Fruit fly (Drosophila melanogaster) whole organism, embryonic: ENCODE data around the gene kra.
A peak's percentile ranks its signal among the peaks of the same experiment; 100 is the strongest.

Source experiments
- Adf1 ChIP-seq: fragments of 200-800 bp; sonication (Bioruptor generic); IDR thresholded peaks from 2 replicates; pipeline ENCODE4 v1.3.6; 2022; ENCODE audit warnings: missing biosample characterization, missing genetic modification characterization
- Awh ChIP-seq: fragments of 200-800 bp; sonication (Bioruptor generic); IDR thresholded peaks from 2 replicates; pipeline ENCODE4, ENCODE4 v1.3.6; 2022; ENCODE audit warnings: missing biosample characterization, missing genetic modification characterization
- CG11695 ChIP-seq: fragments of 200-800 bp; sonication (Bioruptor generic); IDR thresholded peaks from 3 replicates; pipeline ENCODE4 v1.3.6; 2022; ENCODE audit warnings: missing biosample characterization, missing genetic modification characterization
- CG12391 ChIP-seq: fragments of 200-800 bp; sonication (Bioruptor generic); optimal IDR thresholded peaks from 3 replicates; lab custom pipeline; 2018; ENCODE audit warnings: missing biosample characterization, mild to moderate bottlenecking, missing genetic modification characterization, moderate library complexity
- CG13296 ChIP-seq: fragments of 200-800 bp; sonication (Bioruptor generic); optimal IDR thresholded peaks from 3 replicates; lab custom pipeline; 2018; ENCODE audit warnings: missing biosample characterization, mild to moderate bottlenecking, missing genetic modification characterization
- CG13624 ChIP-seq: fragments of 200-800 bp; sonication (Bioruptor generic); optimal IDR thresholded peaks from 2 replicates; lab custom pipeline; 2016; ENCODE audit warnings: missing biosample characterization, missing genetic modification characterization
- CG1832 ChIP-seq: fragments of 200-800 bp; sonication (Bioruptor generic); optimal IDR thresholded peaks from 2 replicates; lab custom pipeline; 2017; ENCODE audit warnings: missing biosample characterization, mild to moderate bottlenecking, missing genetic modification characterization, inconsistent platforms
- CG2116 ChIP-seq: fragments of 200-800 bp; sonication (Bioruptor generic); optimal IDR thresholded peaks from 3 replicates; lab custom pipeline; 2018; ENCODE audit warnings: missing biosample characterization, mild to moderate bottlenecking, missing genetic modification characterization
- CG32532 ChIP-seq: fragments of 200-800 bp; sonication (Bioruptor generic); IDR thresholded peaks from 2 replicates; pipeline ENCODE4 v1.3.6; 2022; ENCODE audit warnings: missing biosample characterization, missing genetic modification characterization
- CG4730 ChIP-seq: fragments of 200-800 bp; sonication (Bioruptor generic); IDR thresholded peaks from 2 replicates; pipeline ENCODE4 v1.3.6; 2022; ENCODE audit warnings: missing biosample characterization, missing genetic modification characterization
- CG5180 ChIP-seq: fragments of 200-800 bp; sonication (Bioruptor generic); optimal IDR thresholded peaks from 3 replicates; lab custom pipeline; 2017; ENCODE audit warnings: missing biosample characterization, missing genetic modification characterization, mild to moderate bottlenecking, moderate library complexity, missing genetic modification reagents
- CG6854 ChIP-seq: fragments of 200-800 bp; sonication (Bioruptor generic); optimal IDR thresholded peaks from 3 replicates; lab custom pipeline; 2017; ENCODE audit warnings: missing biosample characterization, mild to moderate bottlenecking, missing genetic modification characterization
- CG8944 ChIP-seq: fragments of 200-800 bp; sonication (Bioruptor generic); optimal IDR thresholded peaks from 3 replicates; lab custom pipeline; 2016; ENCODE audit warnings: missing biosample characterization, missing genetic modification characterization
- CG9727 ChIP-seq: fragments of 200-800 bp; sonication (Bioruptor generic); optimal IDR thresholded peaks from 3 replicates; lab custom pipeline; 2017; ENCODE audit warnings: missing biosample characterization, mild to moderate bottlenecking, missing genetic modification characterization
- CG9797 ChIP-seq: fragments of 200-800 bp; sonication (Bioruptor generic); optimal IDR thresholded peaks from 3 replicates; lab custom pipeline; 2018; ENCODE audit warnings: missing biosample characterization, mild to moderate bottlenecking, missing genetic modification characterization
- CG9876 ChIP-seq: fragments of 200-800 bp; sonication (Bioruptor generic); optimal IDR thresholded peaks from 2 replicates; lab custom pipeline; 2016; ENCODE audit warnings: missing biosample characterization, missing genetic modification characterization
- D19B ChIP-seq: fragments of 200-800 bp; sonication (Bioruptor generic); optimal IDR thresholded peaks from 2 replicates; lab custom pipeline; 2017; ENCODE audit warnings: missing biosample characterization, mild to moderate bottlenecking, missing genetic modification characterization
- Deaf1 ChIP-seq: fragments of 200-800 bp; optimal IDR thresholded peaks from 3 replicates; lab custom pipeline; 2019; ENCODE audit warnings: missing biosample characterization, mild to moderate bottlenecking, missing genetic modification characterization, moderate library complexity
- Fer1 ChIP-seq: fragments of 200-800 bp; sonication (Bioruptor generic); optimal IDR thresholded peaks from 2 replicates; lab custom pipeline; 2017; ENCODE audit warnings: missing biosample characterization, mild to moderate bottlenecking, missing genetic modification characterization
- Hsf ChIP-seq: fragments of 200-800 bp; sonication (Bioruptor generic); optimal IDR thresholded peaks from 3 replicates; lab custom pipeline; 2016; ENCODE audit warnings: missing biosample characterization, missing genetic modification characterization
- Lim3 ChIP-seq: fragments of 200-800 bp; sonication (Bioruptor generic); IDR thresholded peaks from 2 replicates; pipeline ENCODE4 v1.3.6; 2022; ENCODE audit warnings: missing biosample characterization, missing genetic modification characterization
- Neu2 ChIP-seq: fragments of 200-800 bp; sonication (Bioruptor generic); optimal IDR thresholded peaks from 3 replicates; lab custom pipeline; 2016; ENCODE audit warnings: missing biosample characterization, missing genetic modification characterization, borderline replicate concordance
- Oli ChIP-seq: fragments of 200-800 bp; sonication (Bioruptor generic); optimal IDR thresholded peaks from 2 replicates; lab custom pipeline; 2018; ENCODE audit warnings: missing biosample characterization, mild to moderate bottlenecking, missing genetic modification characterization, moderate library complexity
- Poxn ChIP-seq: fragments of 200-800 bp; sonication (Bioruptor generic); IDR thresholded peaks from 2 replicates; pipeline ENCODE4 v1.3.6; 2022; ENCODE audit warnings: missing biosample characterization, missing genetic modification characterization
- Rx ChIP-seq: fragments of 200-800 bp; sonication (Bioruptor generic); IDR thresholded peaks from 2 replicates; pipeline ENCODE4 v1.3.6; 2022; ENCODE audit warnings: missing biosample characterization, missing genetic modification characterization
- Taf1 ChIP-seq: fragments of 200-800 bp; sonication (Bioruptor generic); IDR thresholded peaks from 2 replicates; pipeline ENCODE4 v1.3.6; 2022; ENCODE audit warnings: missing biosample characterization, missing genetic modification characterization
- amos ChIP-seq: fragments of 200-800 bp; sonication (Bioruptor generic); IDR thresholded peaks from 2 replicates; pipeline ENCODE4 v1.3.6; 2022; ENCODE audit warnings: missing biosample characterization, missing genetic modification characterization; ENCODE audit not compliant: partially characterized antibody
- ara ChIP-seq: fragments of 200-800 bp; sonication (Bioruptor generic); IDR thresholded peaks from 2 replicates; pipeline ENCODE4 v1.3.6; 2022; ENCODE audit warnings: missing biosample characterization, missing genetic modification characterization
- ash1 ChIP-seq: fragments of 200-800 bp; sonication (Bioruptor generic); optimal IDR thresholded peaks from 2 replicates; lab custom pipeline; 2018; ENCODE audit warnings: missing biosample characterization, mild to moderate bottlenecking, missing genetic modification characterization
- cas ChIP-seq: fragments of 200-800 bp; sonication (Bioruptor generic); IDR thresholded peaks from 2 replicates; pipeline ENCODE4 v1.3.6; 2022; ENCODE audit warnings: missing biosample characterization, missing genetic modification characterization
- cg ChIP-seq: fragments of 200-800 bp; sonication (Bioruptor generic); optimal IDR thresholded peaks from 3 replicates; lab custom pipeline; 2019; ENCODE audit warnings: missing biosample characterization, mild to moderate bottlenecking, missing genetic modification characterization, moderate library complexity
- dan ChIP-seq: fragments of 200-800 bp; sonication (Bioruptor generic); IDR thresholded peaks from 2 replicates; pipeline ENCODE4 v1.3.6; 2022; ENCODE audit warnings: missing biosample characterization, missing genetic modification characterization
- fd64A ChIP-seq: fragments of 200-800 bp; sonication (Bioruptor generic); optimal IDR thresholded peaks from 3 replicates; lab custom pipeline; 2018; ENCODE audit warnings: missing biosample characterization, mild to moderate bottlenecking, missing genetic modification characterization
- fu2 ChIP-seq: fragments of 200-800 bp; sonication (Bioruptor generic); optimal IDR thresholded peaks from 2 replicates; lab custom pipeline; 2016; ENCODE audit warnings: missing biosample characterization, missing genetic modification characterization
- gsb-n ChIP-seq: fragments of 200-800 bp; sonication (Bioruptor generic); optimal IDR thresholded peaks from 3 replicates; lab custom pipeline; 2018; ENCODE audit warnings: missing biosample characterization, mild to moderate bottlenecking, missing genetic modification characterization
- jigr1 ChIP-seq: fragments of 200-800 bp; sonication (Bioruptor generic); IDR thresholded peaks from 3 replicates; pipeline ENCODE4 v1.3.6; 2022; ENCODE audit warnings: missing biosample characterization, missing genetic modification characterization
- nom ChIP-seq: fragments of 200-800 bp; sonication (Bioruptor generic); optimal IDR thresholded peaks from 2 replicates; lab custom pipeline; 2017; ENCODE audit warnings: missing biosample characterization, missing genetic modification characterization, mild to moderate bottlenecking, moderate library complexity, missing genetic modification reagents
- pan ChIP-seq, 4 experiments: fragments of >200 bp in 3 of 4; fragments of 200-800 bp in 1 of 4; sonication (Bioruptor generic) in 1 of 4; optimal IDR thresholded peaks in 3 of 4; IDR thresholded peaks in 1 of 4; 2 replicates each; pipeline versions ENCODE4 v1.3.6 to Lab custom; 2017 to 2022; ENCODE audit warnings: missing biosample characterization in 2 of 4, missing genetic modification characterization in 2 of 4, mixed read lengths in 1 of 4
- pfk ChIP-seq: fragments of 200-800 bp; sonication (Bioruptor generic); optimal IDR thresholded peaks from 2 replicates; lab custom pipeline; 2018; ENCODE audit warnings: missing biosample characterization, mild to moderate bottlenecking, missing genetic modification characterization, moderate library complexity
- pho ChIP-seq: fragments of 200-800 bp; sonication (Bioruptor generic); optimal IDR thresholded peaks from 2 replicates; lab custom pipeline; 2016; ENCODE audit warnings: missing biosample characterization, missing genetic modification characterization
- repo ChIP-seq: fragments of 200-800 bp; sonication (Bioruptor generic); optimal IDR thresholded peaks from 2 replicates; lab custom pipeline; 2016; ENCODE audit warnings: missing biosample characterization, missing genetic modification characterization
- sd ChIP-seq: fragments of 200-800 bp; sonication (Bioruptor generic); optimal IDR thresholded peaks from 3 replicates; lab custom pipeline; 2018; ENCODE audit warnings: missing biosample characterization, mild to moderate bottlenecking, missing genetic modification characterization, moderate library complexity
- slbo ChIP-seq: fragments of 200-800 bp; sonication (Bioruptor generic); IDR thresholded peaks from 2 replicates; pipeline ENCODE4 v1.3.6; 2022; ENCODE audit warnings: missing biosample characterization, missing genetic modification characterization
- tap ChIP-seq: fragments of 200-800 bp; optimal IDR thresholded peaks from 3 replicates; lab custom pipeline; 2019; ENCODE audit warnings: missing biosample characterization, mild to moderate bottlenecking, missing genetic modification characterization, moderate library complexity
- unpg ChIP-seq: fragments of 200-800 bp; sonication (Bioruptor generic); optimal IDR thresholded peaks from 3 replicates; lab custom pipeline; 2018; ENCODE audit warnings: missing biosample characterization, mild to moderate bottlenecking, missing genetic modification characterization, moderate library complexity
- vfl ChIP-seq: fragments of 200-800 bp; sonication (Bioruptor generic); optimal IDR thresholded peaks from 2 replicates; lab custom pipeline; 2016; ENCODE audit warnings: missing biosample characterization, missing genetic modification characterization
- zfh2 ChIP-seq: fragments of 200-800 bp; sonication (Bioruptor generic); optimal IDR thresholded peaks from 2 replicates; lab custom pipeline; 2016; ENCODE audit warnings: missing biosample characterization, missing genetic modification characterization

The kra gene

dm6 chr3R:5612372-5613113, 11.6 kb upstream of the kra start, which contains the start of gene Rga (continued):
- TF ChIP-seq pfk (GFP tag; lab: Kevin White, UChicago), result no peak
- no peak for TF ChIP-seq repo (GFP tag; lab: Kevin White, UChicago)
- TF ChIP-seq Taf1 (GFP tag; lab: Robert Waterston, UW), result no peak
- no peak for TF ChIP-seq dan (GFP tag; lab: Robert Waterston, UW)
- TF ChIP-seq Lim3 (GFP tag; lab: Robert Waterston, UW), result no peak
- no peak for TF ChIP-seq CG4730 (GFP tag; lab: Robert Waterston, UW)
- TF ChIP-seq CG6854 (GFP tag; lab: Kevin White, UChicago), result peak; percentile 6
- peak; percentile 21 for TF ChIP-seq CG13624 (GFP tag; lab: Kevin White, UChicago)
- no peak for TF ChIP-seq Neu2 (GFP tag; lab: Kevin White, UChicago)
- no peak for TF ChIP-seq D19B
- TF ChIP-seq Rx (GFP tag; lab: Robert Waterston, UW), result no peak
- TF ChIP-seq CG13296, result no peak
- peak; percentile 20 for TF ChIP-seq Fer1 (GFP tag; lab: Kevin White, UChicago)
- peak; percentile 56 for TF ChIP-seq CG1832 (GFP tag; lab: Kevin White, UChicago)
- no peak for TF ChIP-seq CG9797 (GFP tag; lab: Kevin White, UChicago)
- no peak for TF ChIP-seq tap (tag; lab: Kevin White, UChicago)
- no peak for TF ChIP-seq ash1 (GFP tag; lab: Kevin White, UChicago)
- 0 out of 2 replicates have a peak, but pooled peaks have one; percentile 16 for TF ChIP-seq CG32532
- TF ChIP-seq Deaf1, result peak; percentile 83
- peak; percentile 5 for TF ChIP-seq pho (GFP tag; lab: Kevin White, UChicago)
- no peak for TF ChIP-seq CG5180 (GFP tag; lab: Kevin White, UChicago)
- TF ChIP-seq Oli (tag; lab: Kevin White, UChicago), result no peak
- TF ChIP-seq cas (GFP tag; lab: Robert Waterston, UW), result no peak
- no peak for TF ChIP-seq amos
- no peak for TF ChIP-seq pan (optimal IDR thresholded peaks at IDR 0.05; lab: Kevin White, UChicago)
- TF ChIP-seq pan (GFP tag; optimal IDR thresholded peaks at IDR 0.05 in 1 of 2, IDR thresholded peaks at IDR 0.05 in 1 of 2), result no peak
- TF ChIP-seq unpg (GFP tag; lab: Kevin White, UChicago), result no peak
- no peak for TF ChIP-seq zfh2 (GFP tag; lab: Kevin White, UChicago)
- TF ChIP-seq CG9727, result peak; percentile 42
- no peak for TF ChIP-seq nom (GFP tag; lab: Kevin White, UChicago)
- TF ChIP-seq vfl (GFP tag; lab: Kevin White, UChicago), result no peak
- TF ChIP-seq Hsf (GFP tag; lab: Kevin White, UChicago), result no peak
- no peak for TF ChIP-seq fu2 (GFP tag; lab: Kevin White, UChicago)
- TF ChIP-seq CG12391 (tag; lab: Kevin White, UChicago), result no peak
- TF ChIP-seq jigr1 (GFP tag; lab: Robert Waterston, UW), result no peak
- no peak for TF ChIP-seq CG9876 (GFP tag; lab: Kevin White, UChicago)
- TF ChIP-seq Poxn, result no peak
- TF ChIP-seq sd (tag; lab: Kevin White, UChicago), result no peak
- no peak for TF ChIP-seq slbo (GFP tag; lab: Robert Waterston, UW)
- TF ChIP-seq ara, result no peak
- no peak for TF ChIP-seq fd64A (GFP tag; lab: Kevin White, UChicago)
- TF ChIP-seq cg (GFP tag; lab: Kevin White, UChicago), result peak; percentile 94
- no peak for TF ChIP-seq CG2116
- no peak for TF ChIP-seq gsb-n (tag; lab: Kevin White, UChicago)
- no peak for TF ChIP-seq Adf1 (GFP tag; lab: Robert Waterston, UW)
- TF ChIP-seq CG11695 (GFP tag; lab: Robert Waterston, UW), result peak; percentile 79
- no peak for TF ChIP-seq Awh
- TF ChIP-seq CG8944 (GFP tag; lab: Kevin White, UChicago), result no peak
